Worm (Caenorhabditis elegans): ENCODE measurements around the gene C26E1.1.

- TF ChIP-seq R02D3.7 (tag; optimal IDR thresholded peaks at IDR 0.05) (no peak), F13H6.1 (tag; optimal IDR thresholded peaks at IDR 0.05) (no peak), nhr-12 (tag; optimal IDR thresholded peaks at IDR 0.05) (no peak), blmp-1 (tag; optimal IDR thresholded peaks at IDR 0.05; ENCODE audit: insufficient read depth) (no peak), mdl-1 (tag; optimal IDR thresholded peaks at IDR 0.05) (no peak), skn-1 (tag; optimal IDR thresholded peaks at IDR 0.05) (no peak), nhr-77 (tag; optimal IDR thresholded peaks at IDR 0.05) (no peak), ZK546.5 (tag; optimal IDR thresholded peaks at IDR 0.05) (no peak), snpc-4 (tag; optimal IDR thresholded peaks at IDR 0.05) (no peak), lin-13 (GFP tag; optimal IDR thresholded peaks at IDR 0.05) (no peak), elt-3 (tag; optimal IDR thresholded peaks at IDR 0.05) (no peak), unc-62 (GFP tag; optimal IDR thresholded peaks at IDR 0.05) (no peak)
Observed at ce11 chrV:13339633-13340290, 42.4 kb downstream of the C26E1.1 start, which contains the start of the genes str-4 and lgc-48.

Data from whole organism, L2 larva.